Worm (Caenorhabditis elegans) whole organism, midembryonic: ENCODE data around the gene hnd-1.

Source experiments
- T22C8.4 ChIP-seq: fragments of 200-800 bp; sonication (Bioruptor generic); IDR thresholded peaks from 2 replicates; pipeline ENCODE4 v1.3.6; 2022; ENCODE audit warnings: missing genetic modification characterization, missing compliant biosample characterization
- cog-1 ChIP-seq: sonication (generic microtip); optimal IDR thresholded peaks from 2 replicates; lab custom pipeline; 2016; ENCODE audit warnings: missing genetic modification characterization, missing compliant biosample characterization
- flt-1 ChIP-seq: fragments of 200-800 bp; sonication (Bioruptor generic); IDR thresholded peaks from 2 replicates; pipeline ENCODE4 v1.3.6; 2022; ENCODE audit warnings: missing genetic modification characterization, missing compliant biosample characterization
- klf-2 ChIP-seq: fragments of 200-800 bp; sonication (Bioruptor generic); conservative IDR thresholded peaks from 2 replicates; pipeline ENCODE4 v1.3.6; 2022; ENCODE audit warnings: missing genetic modification reagents, missing genetic modification characterization, missing compliant biosample characterization
- med-1 ChIP-seq: sonication (generic microtip); optimal IDR thresholded peaks from 2 replicates; lab custom pipeline; 2017; ENCODE audit warnings: missing genetic modification characterization, mild to moderate bottlenecking, missing compliant biosample characterization, antibody characterized with exemption, missing genetic modification reagents; ENCODE audit not compliant: insufficient read depth
- ref-1 ChIP-seq: fragments of 200-800 bp; sonication (Bioruptor generic); conservative IDR thresholded peaks from 2 replicates; pipeline ENCODE4 v1.3.6; 2022; ENCODE audit warnings: missing genetic modification reagents, missing genetic modification characterization, missing compliant biosample characterization
- tab-1 ChIP-seq: fragments of 200-800 bp; sonication (Bioruptor generic); IDR thresholded peaks from 2 replicates; pipeline ENCODE4 v1.3.6; 2022; ENCODE audit warnings: missing genetic modification characterization, missing compliant biosample characterization
- ztf-23 ChIP-seq: fragments of 200-800 bp; sonication (Bioruptor generic); IDR thresholded peaks from 2 replicates; pipeline ENCODE4 v1.3.6; 2022; ENCODE audit warnings: missing genetic modification reagents, missing genetic modification characterization, missing compliant biosample characterization
- ztf-29 ChIP-seq: fragments of 200-800 bp; sonication (Bioruptor generic); IDR thresholded peaks from 2 replicates; pipeline ENCODE4 v1.3.6; 2022; ENCODE audit warnings: missing genetic modification reagents, missing genetic modification characterization, missing compliant biosample characterization

hnd-1 gene

ce11 chrX:11702236-11702635 is 17.9 kb downstream of the hnd-1 start, which contains the start of gene C44C10.3:
C44C10.3 (plus strand) TSS chrX:11702536.
- TF ChIP-seq ref-1 (GFP tag; lab: Robert Waterston, UW) (no peak), T22C8.4 (GFP tag; lab: Robert Waterston, UW) (no peak), med-1 (GFP tag; lab: Kevin White, UChicago) (no peak), ztf-29 (GFP tag; lab: Robert Waterston, UW) (no peak), cog-1 (tag; lab: Kevin White, UChicago) (no peak), klf-2 (GFP tag; lab: Robert Waterston, UW) (no peak), tab-1 (GFP tag; lab: Robert Waterston, UW) (no peak), ztf-23 (GFP tag; lab: Robert Waterston, UW) (no peak), flt-1 (GFP tag; lab: Robert Waterston, UW) (no peak)

- no peak for TF ChIP-seq ref-1 (GFP tag; lab: Robert Waterston, UW)
- no peak for TF ChIP-seq cog-1 (tag; lab: Kevin White, UChicago)
- TF ChIP-seq flt-1 (GFP tag; lab: Robert Waterston, UW) = no peak
- no peak for TF ChIP-seq med-1 (GFP tag; lab: Kevin White, UChicago)
- TF ChIP-seq ztf-29 (GFP tag; lab: Robert Waterston, UW) = no peak
- no peak for TF ChIP-seq ztf-23 (GFP tag; lab: Robert Waterston, UW)
- TF ChIP-seq T22C8.4 (GFP tag; lab: Robert Waterston, UW) = no peak
- no peak for TF ChIP-seq klf-2 (GFP tag; lab: Robert Waterston, UW)
- TF ChIP-seq tab-1 (GFP tag; lab: Robert Waterston, UW) = no peak
Observed at ce11 chrX:11710229-11710628, 25.9 kb downstream of the hnd-1 start, which contains the start of gene C44C10.11. C44C10.11 (minus strand) TSS chrX:11710343.

- no peak for TF ChIP-seq med-1 (GFP tag; lab: Kevin White, UChicago)
- no peak for TF ChIP-seq tab-1 (GFP tag; lab: Robert Waterston, UW)
- TF ChIP-seq flt-1 (GFP tag; lab: Robert Waterston, UW) = no peak
- no peak for TF ChIP-seq klf-2 (GFP tag; lab: Robert Waterston, UW)
- no peak for TF ChIP-seq cog-1 (tag; lab: Kevin White, UChicago)
- no peak for TF ChIP-seq ref-1 (GFP tag; lab: Robert Waterston, UW)
- no peak for TF ChIP-seq ztf-23 (GFP tag; lab: Robert Waterston, UW)
- no peak for TF ChIP-seq ztf-29 (GFP tag; lab: Robert Waterston, UW)
- TF ChIP-seq T22C8.4 (GFP tag; lab: Robert Waterston, UW) = no peak
Observed at ce11 chrX:11711437-11712080, 27.2 kb downstream of the hnd-1 start.

DNA sequence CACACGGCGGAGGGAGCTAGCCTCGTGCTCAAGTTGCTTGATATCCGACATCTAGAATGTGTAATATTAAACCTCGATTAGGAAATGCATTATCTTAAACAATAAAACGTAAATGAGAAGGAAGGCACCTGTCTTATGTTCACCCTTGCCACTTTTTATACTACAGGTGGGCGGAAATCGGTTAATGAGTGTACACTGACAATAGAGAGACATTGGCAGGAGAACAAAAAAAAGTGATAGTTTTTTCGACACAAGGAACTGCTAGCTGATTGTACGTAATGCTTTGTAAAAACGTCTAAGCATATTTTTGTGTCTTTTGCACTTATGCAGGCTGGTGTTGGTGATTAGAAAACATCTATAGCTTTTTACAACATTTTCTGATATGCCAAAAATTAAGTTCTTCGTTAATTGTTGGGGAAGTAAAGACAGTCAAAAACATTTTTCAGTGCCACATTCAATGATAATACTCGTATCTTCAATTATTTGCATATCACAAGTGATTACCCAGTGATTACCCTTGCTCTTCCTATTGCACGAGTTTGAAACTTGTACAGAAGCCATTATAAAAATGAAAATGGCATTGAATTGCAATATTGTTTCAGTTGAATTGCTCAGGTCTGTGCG is 28.0 kb downstream of the hnd-1 start, which contains the start of gene col-180:
Gene col-180 (minus strand): TSS at position 51 of the 624 bp plus-strand sequence.
- no peak for TF ChIP-seq tab-1 (GFP tag; lab: Robert Waterston, UW)
- TF ChIP-seq med-1 (GFP tag; lab: Kevin White, UChicago) = no peak
- no peak for TF ChIP-seq klf-2 (GFP tag; lab: Robert Waterston, UW)
- TF ChIP-seq T22C8.4 (GFP tag; lab: Robert Waterston, UW) = no peak
- TF ChIP-seq ref-1 (GFP tag; lab: Robert Waterston, UW) = no peak
- no peak for TF ChIP-seq flt-1 (GFP tag; lab: Robert Waterston, UW)
- no peak for TF ChIP-seq ztf-29 (GFP tag; lab: Robert Waterston, UW)
- no peak for TF ChIP-seq cog-1 (tag; lab: Kevin White, UChicago)
- TF ChIP-seq ztf-23 (GFP tag; lab: Robert Waterston, UW) = no peak

DNA sequence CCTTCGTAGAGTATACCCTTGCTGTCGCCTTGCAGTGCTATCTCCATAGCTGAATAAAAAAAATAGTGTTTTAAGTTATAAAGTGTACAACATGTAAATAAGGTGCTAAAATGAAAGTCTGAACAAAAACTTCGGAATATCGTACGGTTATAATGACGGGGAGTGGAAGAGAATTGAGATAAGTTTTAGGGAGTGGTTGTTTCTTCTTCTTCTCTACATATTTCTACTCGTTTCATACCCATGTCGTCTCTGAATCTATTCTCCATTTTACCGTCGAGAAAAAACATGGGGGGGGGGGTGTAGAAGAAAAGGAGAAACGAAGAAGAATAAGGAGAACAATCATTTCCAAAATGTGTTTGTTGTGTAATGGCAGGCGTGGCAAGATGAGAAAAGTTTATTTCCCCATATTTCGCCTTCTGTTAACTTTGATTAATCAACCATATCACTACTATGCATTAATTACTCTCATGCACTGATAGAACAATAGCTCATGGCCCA is 32.2 kb downstream of the hnd-1 start, which contains the start of gene C44C10.9:
Gene C44C10.9 (minus strand): TSS at position 51 of the 498 bp plus-strand sequence.
- no peak for TF ChIP-seq med-1 (GFP tag; lab: Kevin White, UChicago)
- TF ChIP-seq ztf-29 (GFP tag; lab: Robert Waterston, UW) = no peak
- no peak for TF ChIP-seq T22C8.4 (GFP tag; lab: Robert Waterston, UW)
- no peak for TF ChIP-seq tab-1 (GFP tag; lab: Robert Waterston, UW)
- no peak for TF ChIP-seq ref-1 (GFP tag; lab: Robert Waterston, UW)
- no peak for TF ChIP-seq cog-1 (tag; lab: Kevin White, UChicago)
- no peak for TF ChIP-seq klf-2 (GFP tag; lab: Robert Waterston, UW)
- TF ChIP-seq flt-1 (GFP tag; lab: Robert Waterston, UW) = no peak
- TF ChIP-seq ztf-23 (GFP tag; lab: Robert Waterston, UW) = no peak

- TF ChIP-seq klf-2 (GFP tag; lab: Robert Waterston, UW) (no peak), cog-1 (tag; lab: Kevin White, UChicago) (no peak), med-1 (GFP tag; lab: Kevin White, UChicago) (no peak), flt-1 (GFP tag; lab: Robert Waterston, UW) (no peak), T22C8.4 (GFP tag; lab: Robert Waterston, UW) (no peak), ref-1 (GFP tag; lab: Robert Waterston, UW) (no peak), ztf-23 (GFP tag; lab: Robert Waterston, UW) (no peak), ztf-29 (GFP tag; lab: Robert Waterston, UW) (no peak), tab-1 (GFP tag; lab: Robert Waterston, UW) (no peak)
Observed at ce11 chrX:11718751-11719150, 34.4 kb downstream of the hnd-1 start.

ce11 chrX:11720058-11720457 is 35.7 kb downstream of the hnd-1 start:
- TF ChIP-seq klf-2 (GFP tag; lab: Robert Waterston, UW) (no peak), tab-1 (GFP tag; lab: Robert Waterston, UW) (no peak), ztf-29 (GFP tag; lab: Robert Waterston, UW) (no peak), flt-1 (GFP tag; lab: Robert Waterston, UW) (no peak), ref-1 (GFP tag; lab: Robert Waterston, UW) (no peak), T22C8.4 (GFP tag; lab: Robert Waterston, UW) (no peak), cog-1 (tag; lab: Kevin White, UChicago) (no peak), med-1 (GFP tag; lab: Kevin White, UChicago) (no peak), ztf-23 (GFP tag; lab: Robert Waterston, UW) (no peak)
